Worm (Caenorhabditis elegans) whole organism, L2 larva: ENCODE data around the gene F52E1.3.

Experiments used
- C34F6.9 ChIP-seq: fragments of 150-350 bp; optimal IDR thresholded peaks from 2 replicates; lab custom pipeline; 2014; ENCODE audit warnings: missing biosample characterization, missing genetic modification characterization
- F13H6.1 ChIP-seq: sonication (generic microtip); optimal IDR thresholded peaks from 2 replicates; lab custom pipeline; 2016; ENCODE audit warnings: missing genetic modification characterization, missing compliant biosample characterization
- R02D3.7 ChIP-seq: fragments of 150-350 bp; optimal IDR thresholded peaks from 2 replicates; lab custom pipeline; 2014; ENCODE audit warnings: missing biosample characterization, missing genetic modification characterization
- Y55F3AM.14 ChIP-seq: fragments of 200-800 bp; sonication (Bioruptor generic); optimal IDR thresholded peaks from 2 replicates; lab custom pipeline; 2018; ENCODE audit warnings: mild to moderate bottlenecking, missing genetic modification characterization, missing compliant biosample characterization
- ZK546.5 ChIP-seq: sonication (generic microtip); optimal IDR thresholded peaks from 2 replicates; lab custom pipeline; 2017; ENCODE audit warnings: missing biosample characterization, missing genetic modification characterization
- alr-1 ChIP-seq: fragments of 150-350 bp; optimal IDR thresholded peaks from 2 replicates; lab custom pipeline; 2014; ENCODE audit warnings: missing biosample characterization, missing genetic modification characterization
- aly-2 ChIP-seq: fragments of 150-350 bp; optimal IDR thresholded peaks from 2 replicates; lab custom pipeline; 2014; ENCODE audit warnings: missing biosample characterization, missing genetic modification characterization
- ama-1 ChIP-seq: fragments of 150-350 bp; optimal IDR thresholded peaks from 2 replicates; lab custom pipeline; 2018; ENCODE audit warnings: inconsistent platforms
- blmp-1 ChIP-seq: sonication (generic microtip); optimal IDR thresholded peaks from 2 replicates; lab custom pipeline; 2017; ENCODE audit warnings: missing genetic modification characterization, mild to moderate bottlenecking, missing compliant biosample characterization, antibody characterized with exemption, moderate library complexity; ENCODE audit not compliant: insufficient read depth
- ceh-16 ChIP-seq: fragments of 150-350 bp; optimal IDR thresholded peaks from 2 replicates; lab custom pipeline; 2014; ENCODE audit warnings: missing biosample characterization, missing genetic modification characterization
- crh-2 ChIP-seq: sonication (generic microtip); optimal IDR thresholded peaks from 2 replicates; lab custom pipeline; 2017; ENCODE audit warnings: missing biosample characterization, missing genetic modification characterization
- dmd-4 ChIP-seq: sonication (generic microtip); optimal IDR thresholded peaks from 2 replicates; lab custom pipeline; 2017; ENCODE audit warnings: missing biosample characterization, missing genetic modification characterization
- egl-27 ChIP-seq: sonication (generic microtip); optimal IDR thresholded peaks from 3 replicates; lab custom pipeline; 2017; ENCODE audit warnings: missing biosample characterization, missing genetic modification reagents, missing genetic modification characterization
- elt-1 ChIP-seq: fragments of 150-350 bp; optimal IDR thresholded peaks from 2 replicates; lab custom pipeline; 2014; ENCODE audit warnings: missing biosample characterization, missing genetic modification characterization
- elt-3 ChIP-seq: sonication (generic microtip); optimal IDR thresholded peaks from 2 replicates; lab custom pipeline; 2017; ENCODE audit warnings: missing biosample characterization, missing genetic modification characterization
- fos-1 ChIP-seq: fragments of 150-350 bp; optimal IDR thresholded peaks from 2 replicates; lab custom pipeline; 2014; ENCODE audit warnings: missing biosample characterization, missing genetic modification characterization
- gmeb-1 ChIP-seq: fragments of 150-350 bp; optimal IDR thresholded peaks from 2 replicates; lab custom pipeline; 2014; ENCODE audit warnings: missing biosample characterization, missing genetic modification characterization
- lin-11 ChIP-seq: fragments of 150-350 bp; sonication (generic microtip); optimal IDR thresholded peaks from 2 replicates; lab custom pipeline; 2014; ENCODE audit warnings: missing biosample characterization, missing genetic modification characterization, inconsistent platforms, mixed read lengths
- lin-13 ChIP-seq: fragments of 150-350 bp; optimal IDR thresholded peaks from 2 replicates; lab custom pipeline; 2014; ENCODE audit warnings: missing biosample characterization, missing genetic modification reagents, missing genetic modification characterization
- lin-39 ChIP-seq: fragments of 150-350 bp; optimal IDR thresholded peaks from 2 replicates; lab custom pipeline; 2014; ENCODE audit warnings: missing biosample characterization, missing genetic modification reagents, missing genetic modification characterization
- lsy-2 ChIP-seq, 2 experiments: fragments of 150-350 bp in 1 of 2; sonication (generic microtip) in 1 of 2; optimal IDR thresholded peaks; 2 replicates each; lab custom pipeline; 2014 to 2017; ENCODE audit warnings: missing biosample characterization in 2 of 2, missing genetic modification characterization in 2 of 2
- mab-5 ChIP-seq: fragments of 150-350 bp; optimal IDR thresholded peaks from 2 replicates; lab custom pipeline; 2014; ENCODE audit warnings: missing biosample characterization, missing genetic modification characterization
- mbf-1 ChIP-seq: sonication (generic microtip); optimal IDR thresholded peaks from 2 replicates; lab custom pipeline; 2017; ENCODE audit warnings: missing biosample characterization, missing genetic modification characterization
- mdl-1 ChIP-seq, 2 experiments: fragments of 150-350 bp in 1 of 2; sonication (generic microtip) in 1 of 2; optimal IDR thresholded peaks; 2 replicates each; lab custom pipeline; 2017; ENCODE audit warnings: missing biosample characterization in 2 of 2, missing genetic modification characterization in 2 of 2
- nhr-11 ChIP-seq: fragments of 150-350 bp; optimal IDR thresholded peaks from 2 replicates; lab custom pipeline; 2014; ENCODE audit warnings: missing biosample characterization, missing genetic modification characterization
- nhr-12 ChIP-seq: fragments of 150-350 bp; optimal IDR thresholded peaks from 2 replicates; lab custom pipeline; 2014; ENCODE audit warnings: missing biosample characterization, missing genetic modification characterization
- nhr-129 ChIP-seq: fragments of 150-350 bp; optimal IDR thresholded peaks from 2 replicates; lab custom pipeline; 2014; ENCODE audit warnings: missing biosample characterization, missing genetic modification characterization
- nhr-21 ChIP-seq: fragments of 150-350 bp; optimal IDR thresholded peaks from 2 replicates; lab custom pipeline; 2014; ENCODE audit warnings: missing biosample characterization, missing genetic modification characterization
- nhr-237 ChIP-seq: fragments of 150-350 bp; optimal IDR thresholded peaks from 2 replicates; lab custom pipeline; 2014; ENCODE audit warnings: missing biosample characterization, missing genetic modification characterization
- nhr-25 ChIP-seq: fragments of 150-350 bp; sonication (generic microtip); optimal IDR thresholded peaks from 3 replicates; lab custom pipeline; 2014; ENCODE audit warnings: missing biosample characterization, missing genetic modification characterization
- nhr-6 ChIP-seq: fragments of 150-350 bp; optimal IDR thresholded peaks from 2 replicates; lab custom pipeline; 2014; ENCODE audit warnings: missing biosample characterization, missing genetic modification characterization
- nhr-77 ChIP-seq: fragments of 150-350 bp; optimal IDR thresholded peaks from 2 replicates; lab custom pipeline; 2014; ENCODE audit warnings: missing biosample characterization, missing genetic modification characterization
- peb-1 ChIP-seq: fragments of 150-350 bp; optimal IDR thresholded peaks from 2 replicates; lab custom pipeline; 2014; ENCODE audit warnings: missing biosample characterization, missing genetic modification characterization
- sem-4 ChIP-seq: fragments of 150-350 bp; optimal IDR thresholded peaks from 2 replicates; lab custom pipeline; 2014; ENCODE audit warnings: missing biosample characterization, missing genetic modification reagents, missing genetic modification characterization
- skn-1 ChIP-seq: sonication (generic microtip); optimal IDR thresholded peaks from 2 replicates; lab custom pipeline; 2017; ENCODE audit warnings: missing biosample characterization, missing genetic modification characterization
- sma-3 ChIP-seq: sonication (generic microtip); optimal IDR thresholded peaks from 2 replicates; lab custom pipeline; 2016; ENCODE audit warnings: missing genetic modification reagents, missing genetic modification characterization, missing compliant biosample characterization
- sma-9 ChIP-seq, 2 experiments: fragments of 150-350 bp in 1 of 2; sonication (generic microtip) in 1 of 2; optimal IDR thresholded peaks; 2 replicates each; lab custom pipeline; 2014 to 2016; ENCODE audit warnings: missing genetic modification characterization in 2 of 2, mild to moderate bottlenecking in 1 of 2, missing biosample characterization in 1 of 2, missing compliant biosample characterization in 1 of 2, missing genetic modification reagents in 1 of 2, moderate library complexity in 1 of 2
- snpc-4 ChIP-seq: fragments of 150-350 bp; optimal IDR thresholded peaks from 2 replicates; lab custom pipeline; 2014; ENCODE audit warnings: missing biosample characterization, missing genetic modification characterization
- unc-39 ChIP-seq: fragments of 150-350 bp; optimal IDR thresholded peaks from 2 replicates; lab custom pipeline; 2014; ENCODE audit warnings: missing biosample characterization, missing genetic modification characterization
- unc-55 ChIP-seq: fragments of 150-350 bp; sonication (generic microtip); optimal IDR thresholded peaks from 3 replicates; lab custom pipeline; 2014; ENCODE audit warnings: missing biosample characterization, missing genetic modification reagents, missing genetic modification characterization
- unc-62 ChIP-seq: fragments of 150-350 bp; optimal IDR thresholded peaks from 2 replicates; lab custom pipeline; 2014; ENCODE audit warnings: missing biosample characterization, missing genetic modification reagents, missing genetic modification characterization
- zag-1 ChIP-seq: fragments of 150-350 bp; optimal IDR thresholded peaks from 2 replicates; lab custom pipeline; 2014; ENCODE audit warnings: missing biosample characterization, missing genetic modification characterization
- ztf-1 ChIP-seq: fragments of 200-800 bp; sonication (Bioruptor generic); conservative IDR thresholded peaks from 2 replicates; pipeline ENCODE4 v1.3.6; 2022; ENCODE audit warnings: missing genetic modification characterization, missing compliant biosample characterization
- ztf-11 ChIP-seq: sonication (generic microtip); optimal IDR thresholded peaks from 2 replicates; lab custom pipeline; 2017; ENCODE audit warnings: missing biosample characterization, missing genetic modification characterization
- ztf-4 ChIP-seq: fragments of 150-350 bp; optimal IDR thresholded peaks from 2 replicates; lab custom pipeline; 2014; ENCODE audit warnings: missing biosample characterization, missing genetic modification characterization

The F52E1.3 gene

DNA sequence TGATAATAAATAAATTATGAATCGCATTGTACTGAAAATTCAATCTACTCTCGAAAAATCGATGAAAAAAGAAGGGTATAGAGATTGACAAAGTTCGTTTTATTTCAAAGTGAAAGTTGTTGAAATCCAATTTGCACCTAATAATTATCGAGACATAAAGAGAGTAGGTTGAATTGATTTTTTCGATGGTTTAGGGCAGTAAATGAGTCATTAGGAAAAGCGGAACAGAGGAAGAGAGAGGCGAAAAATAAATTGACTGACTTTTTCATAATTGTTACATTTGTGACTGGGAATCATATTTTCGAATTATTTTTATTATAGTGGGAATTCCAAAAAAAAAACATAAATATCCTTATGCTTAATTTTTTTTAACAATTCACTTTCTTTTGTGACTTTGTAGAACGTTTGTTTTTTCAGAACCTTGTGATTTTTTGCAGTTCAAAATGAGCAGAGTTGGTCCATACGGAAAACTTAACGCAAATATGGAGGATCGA lies at the start of gene F52E1.3, which contains the start of gene pho-6:
Gene F52E1.3, plus strand, starts transcription at position 444 of the 494 bp plus-strand sequence.
Gene pho-6, minus strand, starts transcription at position 101 of the 494 bp plus-strand sequence.
- TF ChIP-seq F13H6.1 (tag; lab: Kevin White, UChicago): no peak
- TF ChIP-seq unc-55 (GFP tag; lab: Kevin White, UChicago): no peak
- TF ChIP-seq ztf-4 (tag; lab: Kevin White, UChicago): no peak
- TF ChIP-seq unc-39 (tag; lab: Kevin White, UChicago): no peak
- no peak for TF ChIP-seq mbf-1
- no peak for TF ChIP-seq R02D3.7
- no peak for TF ChIP-seq nhr-6
- TF ChIP-seq nhr-21 (tag; lab: Kevin White, UChicago): no peak
- TF ChIP-seq ztf-1 (GFP tag; lab: Robert Waterston, UW): no peak
- no peak for TF ChIP-seq nhr-11 (tag; lab: Kevin White, UChicago)
- TF ChIP-seq nhr-237 (tag; lab: Kevin White, UChicago): no peak

DNA sequence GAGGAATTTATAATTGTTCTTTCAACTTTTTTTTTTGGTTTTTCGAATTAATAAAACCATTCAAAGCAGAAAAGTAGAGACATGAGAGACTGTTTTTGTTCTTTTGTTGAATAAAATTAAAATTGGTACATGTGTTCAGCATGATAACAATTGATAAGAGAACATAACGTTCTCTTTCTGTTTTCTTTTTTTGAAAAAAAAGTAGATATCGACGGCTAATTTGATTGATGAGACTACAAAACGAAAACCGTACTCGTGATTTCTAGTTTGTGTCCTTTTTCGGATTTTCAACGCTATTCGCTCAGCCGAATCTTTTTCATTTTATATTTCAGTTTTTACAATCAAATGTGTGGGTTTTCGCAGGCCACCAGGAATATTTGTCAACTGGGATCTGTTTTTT lies 49.2 kb upstream of the F52E1.3 start, which contains the start of gene C08D8.1:
Gene C08D8.1, plus strand, starts transcription at position 324 of the 400 bp plus-strand sequence.
- no peak for TF ChIP-seq aly-2
- no peak for TF ChIP-seq unc-39 (tag; lab: Kevin White, UChicago)
- TF ChIP-seq egl-27: no peak
- TF ChIP-seq ztf-11 (tag; lab: Kevin White, UChicago): no peak
- no peak for TF ChIP-seq elt-3
- TF ChIP-seq sma-9 (GFP tag; optimal IDR thresholded peaks at IDR 0.05; lab: Kevin White, UChicago): no peak
- TF ChIP-seq sma-9 (tag; optimal IDR thresholded peaks at IDR 0.05; lab: Kevin White, UChicago): no peak
- TF ChIP-seq ama-1 (lab: Kevin White, UChicago): no peak
- TF ChIP-seq nhr-77 (tag; lab: Kevin White, UChicago): no peak
- TF ChIP-seq skn-1 (tag; lab: Kevin White, UChicago): no peak
- TF ChIP-seq nhr-11 (tag; lab: Kevin White, UChicago): no peak
- TF ChIP-seq nhr-25 (tag; lab: Kevin White, UChicago): no peak
- no peak for TF ChIP-seq lsy-2 (tag; optimal IDR thresholded peaks at IDR 0.05; lab: Kevin White, UChicago)
- TF ChIP-seq R02D3.7: no peak
- no peak for TF ChIP-seq F13H6.1 (tag; lab: Kevin White, UChicago)
- TF ChIP-seq zag-1 (tag; lab: Kevin White, UChicago): no peak
- TF ChIP-seq peb-1 (tag; lab: Kevin White, UChicago): no peak
- no peak for TF ChIP-seq gmeb-1

ce11 chrV:8348959-8349389 lies 45.6 kb upstream of the F52E1.3 start:
- TF ChIP-seq mdl-1 (tag; optimal IDR thresholded peaks at IDR 0.05; lab: Kevin White, UChicago) (peak in 1 of 2 experiments; percentile 27), unc-39 (tag; lab: Kevin White, UChicago) (no peak), sem-4 (tag; lab: Kevin White, UChicago) (peak; percentile 29), sma-3 (GFP tag; lab: Kevin White, UChicago) (peak; percentile 94), nhr-21 (tag; lab: Kevin White, UChicago) (peak; percentile 77), snpc-4 (tag; lab: Kevin White, UChicago) (peak; percentile 99), unc-62 (peak; percentile 30), ZK546.5 (tag; lab: Kevin White, UChicago) (peak; percentile 13), nhr-25 (tag; lab: Kevin White, UChicago) (peak; percentile 56), elt-3 (no peak), lin-13 (GFP tag; lab: Kevin White, UChicago) (peak; percentile 75), crh-2 (peak; percentile 89), dmd-4 (tag; lab: Kevin White, UChicago) (no peak), ama-1 (lab: Kevin White, UChicago) (peak; percentile 98), skn-1 (tag; lab: Kevin White, UChicago) (no peak), ceh-16 (tag; lab: Kevin White, UChicago) (peak; percentile 47), alr-1 (tag; lab: Kevin White, UChicago) (no peak), R02D3.7 (peak; percentile 36), zag-1 (tag; lab: Kevin White, UChicago) (peak; percentile 46), nhr-129 (tag; lab: Kevin White, UChicago) (peak; percentile 64), F13H6.1 (tag; lab: Kevin White, UChicago) (peak; percentile 89), fos-1 (tag; lab: Kevin White, UChicago) (peak; percentile 84), elt-1 (tag; lab: Kevin White, UChicago) (no peak), nhr-12 (tag; lab: Kevin White, UChicago) (no peak), unc-55 (GFP tag; lab: Kevin White, UChicago) (peak; percentile 77), blmp-1 (tag; lab: Kevin White, UChicago) (peak; percentile 21), lsy-2 (tag; optimal IDR thresholded peaks at IDR 0.05; lab: Kevin White, UChicago) (peak; percentile 56 to 82), Y55F3AM.14 (peak; percentile 73), C34F6.9 (tag; lab: Kevin White, UChicago) (no peak), mbf-1 (no peak), nhr-6 (peak; percentile 51), ztf-1 (GFP tag; lab: Robert Waterston, UW) (no peak), nhr-11 (tag; lab: Kevin White, UChicago) (no peak), lin-11 (no peak), gmeb-1 (peak; percentile 88), ztf-4 (tag; lab: Kevin White, UChicago) (peak; percentile 62), lin-39 (tag; lab: Kevin White, UChicago) (no peak), egl-27 (peak; percentile 74), nhr-77 (tag; lab: Kevin White, UChicago) (no peak), ztf-11 (tag; lab: Kevin White, UChicago) (no peak), aly-2 (no peak), mab-5 (peak; percentile 47)
